Worm (Caenorhabditis elegans) whole organism, early embryonic: ENCODE results near the gene K08D8.11.

Experiments used
- B0310.2 ChIP-seq: sonication (generic microtip); optimal IDR thresholded peaks from 2 replicates; lab custom pipeline; 2016; ENCODE audit warnings: mild to moderate bottlenecking, missing genetic modification characterization, missing compliant biosample characterization
- F13C5.2 ChIP-seq: sonication (generic microtip); optimal IDR thresholded peaks from 2 replicates; lab custom pipeline; 2017; ENCODE audit warnings: mild to moderate bottlenecking, missing genetic modification characterization, inconsistent platforms, missing compliant biosample characterization
- aly-1 ChIP-seq: sonication (generic microtip); optimal IDR thresholded peaks from 2 replicates; lab custom pipeline; 2016; ENCODE audit warnings: missing genetic modification characterization, missing compliant biosample characterization
- ama-1 ChIP-seq: fragments of 150-350 bp; optimal IDR thresholded peaks from 2 replicates; lab custom pipeline; 2014
- ceh-13 ChIP-seq: fragments of 200-800 bp; sonication (Bioruptor generic); optimal IDR thresholded peaks from 2 replicates; lab custom pipeline; 2018; ENCODE audit warnings: mild to moderate bottlenecking, missing genetic modification characterization, missing compliant biosample characterization
- ceh-36 ChIP-seq: sonication (generic microtip); optimal IDR thresholded peaks from 2 replicates; lab custom pipeline; 2016; ENCODE audit warnings: missing genetic modification characterization, inconsistent platforms, missing compliant biosample characterization
- ets-7 ChIP-seq: sonication (generic microtip); optimal IDR thresholded peaks from 2 replicates; lab custom pipeline; 2016; ENCODE audit warnings: missing genotype, missing genetic modification characterization, missing compliant biosample characterization
- flt-1 ChIP-seq: fragments of 200-800 bp; sonication (Bioruptor generic); IDR thresholded peaks from 2 replicates; pipeline ENCODE4 v1.3.6; 2022; ENCODE audit warnings: missing genetic modification characterization, missing compliant biosample characterization
- hmbx-1 ChIP-seq: sonication (generic microtip); optimal IDR thresholded peaks from 2 replicates; lab custom pipeline; 2016; ENCODE audit warnings: mild to moderate bottlenecking, missing genetic modification characterization, missing compliant biosample characterization
- hmg-4 ChIP-seq: fragments of 200-800 bp; sonication (Bioruptor generic); optimal IDR thresholded peaks from 2 replicates; lab custom pipeline; 2018; ENCODE audit warnings: mild to moderate bottlenecking, missing genetic modification characterization, missing compliant biosample characterization
- hnd-1 ChIP-seq: sonication (generic microtip); optimal IDR thresholded peaks from 2 replicates; lab custom pipeline; 2016; ENCODE audit warnings: missing genetic modification characterization, missing compliant biosample characterization
- pes-1 ChIP-seq: fragments of 200-800 bp; sonication (Bioruptor generic); IDR thresholded peaks from 2 replicates; pipeline ENCODE4 v1.3.6; 2022; ENCODE audit warnings: missing genetic modification reagents, missing genetic modification characterization, missing compliant biosample characterization
- scrt-1 ChIP-seq: fragments of 200-800 bp; sonication (Bioruptor generic); IDR thresholded peaks from 2 replicates; pipeline ENCODE4 v1.3.6; 2022; ENCODE audit warnings: missing genetic modification characterization, missing compliant biosample characterization
- sea-1 ChIP-seq: fragments of 200-800 bp; sonication (Bioruptor generic); conservative IDR thresholded peaks from 2 replicates; pipeline ENCODE4 v1.3.6; 2022; ENCODE audit warnings: missing genetic modification characterization, missing compliant biosample characterization
- tbx-11 ChIP-seq: fragments of 200-800 bp; sonication (Bioruptor generic); IDR thresholded peaks from 2 replicates; pipeline ENCODE4 v1.3.6; 2022; ENCODE audit warnings: missing genetic modification characterization, missing compliant biosample characterization
- tbx-37 ChIP-seq: fragments of 200-800 bp; sonication (Bioruptor generic); conservative IDR thresholded peaks from 2 replicates; pipeline ENCODE4 v1.3.6; 2022; ENCODE audit warnings: missing genetic modification reagents, missing genetic modification characterization, missing compliant biosample characterization
- tra-4 ChIP-seq: sonication (generic microtip); optimal IDR thresholded peaks from 2 replicates; lab custom pipeline; 2017; ENCODE audit warnings: missing genetic modification characterization, missing compliant biosample characterization

The K08D8.11 gene

ce11 chrIV:12897146-12897545 is 2.0 kb downstream of the K08D8.11 start:
- TF ChIP-seq ets-7 (tag; lab: Kevin White, UChicago) (no peak), tra-4 (no peak), ceh-36 (tag; lab: Kevin White, UChicago) (no peak)

ce11 chrIV:12898823-12899222 is 3.7 kb downstream of the K08D8.11 start:
- TF ChIP-seq hmbx-1 (no peak), tra-4 (no peak), aly-1 (tag; lab: Kevin White, UChicago) (no peak), hnd-1 (tag; lab: Kevin White, UChicago) (no peak), flt-1 (GFP tag; lab: Robert Waterston, UW) (no peak), ceh-13 (GFP tag; lab: Kevin White, UChicago) (no peak), ets-7 (tag; lab: Kevin White, UChicago) (no peak), tbx-37 (GFP tag; lab: Robert Waterston, UW) (no peak), sea-1 (no peak), scrt-1 (GFP tag; lab: Robert Waterston, UW) (no peak), ama-1 (lab: Kevin White, UChicago) (no peak), ceh-36 (tag; lab: Kevin White, UChicago) (no peak), tbx-11 (GFP tag; lab: Robert Waterston, UW) (no peak), F13C5.2 (no peak), B0310.2 (tag; lab: Kevin White, UChicago) (no peak), pes-1 (no peak), hmg-4 (GFP tag; lab: Kevin White, UChicago) (no peak)

ce11 chrIV:12899392-12899791 is 4.3 kb downstream of the K08D8.11 start, which contains the start of gene K08D8.9:
Gene K08D8.9 (plus strand): TSS chrIV:12899692.
- TF ChIP-seq tra-4 (no peak), ets-7 (tag; lab: Kevin White, UChicago) (no peak), F13C5.2 (no peak), pes-1 (no peak)

ce11 chrIV:12900267-12900666 is 5.2 kb downstream of the K08D8.11 start, which contains the start of gene K08D8.10:
Gene K08D8.10 (plus strand): TSS chrIV:12900567.
- TF ChIP-seq ceh-13 (GFP tag; lab: Kevin White, UChicago) (no peak), tbx-37 (GFP tag; lab: Robert Waterston, UW) (no peak), pes-1 (no peak), hmbx-1 (no peak), tbx-11 (GFP tag; lab: Robert Waterston, UW) (no peak), hmg-4 (GFP tag; lab: Kevin White, UChicago) (no peak), B0310.2 (tag; lab: Kevin White, UChicago) (no peak), tra-4 (no peak), ets-7 (tag; lab: Kevin White, UChicago) (no peak), ama-1 (lab: Kevin White, UChicago) (no peak), sea-1 (no peak)

- TF ChIP-seq pes-1 (no peak), F13C5.2 (no peak), ets-7 (tag; lab: Kevin White, UChicago) (no peak), tra-4 (no peak), scrt-1 (GFP tag; lab: Robert Waterston, UW) (no peak), tbx-11 (GFP tag; lab: Robert Waterston, UW) (no peak), flt-1 (GFP tag; lab: Robert Waterston, UW) (no peak), hnd-1 (tag; lab: Kevin White, UChicago) (no peak), sea-1 (no peak), aly-1 (tag; lab: Kevin White, UChicago) (no peak), hmg-4 (GFP tag; lab: Kevin White, UChicago) (no peak), hmbx-1 (no peak), tbx-37 (GFP tag; lab: Robert Waterston, UW) (no peak), B0310.2 (tag; lab: Kevin White, UChicago) (no peak), ceh-36 (tag; lab: Kevin White, UChicago) (no peak)
These were observed 6.5 kb downstream of the K08D8.11 start for ce11 chrIV:12901602-12902001.

- TF ChIP-seq flt-1 (GFP tag; lab: Robert Waterston, UW) (no peak), hmbx-1 (no peak), hnd-1 (tag; lab: Kevin White, UChicago) (no peak), ceh-13 (GFP tag; lab: Kevin White, UChicago) (no peak), F13C5.2 (no peak), sea-1 (no peak), pes-1 (no peak), tbx-11 (GFP tag; lab: Robert Waterston, UW) (no peak), B0310.2 (tag; lab: Kevin White, UChicago) (no peak), tra-4 (no peak)
These were observed 7.5 kb downstream of the K08D8.11 start, which contains the start of gene K08D8.2 for ce11 chrIV:12902430-12903110. Gene K08D8.2 (plus strand): TSS chrIV:12903060.

- TF ChIP-seq ceh-36 (tag; lab: Kevin White, UChicago) (no peak), flt-1 (GFP tag; lab: Robert Waterston, UW) (no peak)
These were observed 8.6 kb downstream of the K08D8.11 start for ce11 chrIV:12903687-12904086.

ce11 chrIV:12906529-12906928 is 11.4 kb downstream of the K08D8.11 start, which contains the start of gene K08D8.3:
Gene K08D8.3 (minus strand): TSS chrIV:12906659.
- TF ChIP-seq scrt-1 (GFP tag; lab: Robert Waterston, UW) (no peak), ceh-13 (GFP tag; lab: Kevin White, UChicago) (no peak), hmbx-1 (no peak), ets-7 (tag; lab: Kevin White, UChicago) (no peak), ceh-36 (tag; lab: Kevin White, UChicago) (no peak), tbx-11 (GFP tag; lab: Robert Waterston, UW) (no peak), pes-1 (no peak), tbx-37 (GFP tag; lab: Robert Waterston, UW) (no peak), flt-1 (GFP tag; lab: Robert Waterston, UW) (no peak)
